Worm (Caenorhabditis elegans): ENCODE measurements around the gene ZK470.6.

ZK470.6 gene

ce11 chrX:4153343-4153742, 24.0 kb downstream of the ZK470.6 start, which contains the start of gene nck-1:
TSS of gene nck-1 (minus strand) at chrX:4153443.
- no peak for TF ChIP-seq ztf-1 (GFP tag; conservative IDR thresholded peaks at IDR 0.05)
- TF ChIP-seq nhr-11 (tag; optimal IDR thresholded peaks at IDR 0.05): no peak
- no peak for TF ChIP-seq ztf-11 (tag; optimal IDR thresholded peaks at IDR 0.05)
- TF ChIP-seq nhr-10 (tag; optimal IDR thresholded peaks at IDR 0.05): no peak
- TF ChIP-seq nhr-21 (tag; optimal IDR thresholded peaks at IDR 0.05): no peak

ce11 chrX:4151206-4151605, 26.1 kb downstream of the ZK470.6 start:
- TF ChIP-seq R02D3.7 (tag; optimal IDR thresholded peaks at IDR 0.05) (no peak), Y55F3AM.14 (GFP tag; optimal IDR thresholded peaks at IDR 0.05) (peak; percentile 13)

DNA sequence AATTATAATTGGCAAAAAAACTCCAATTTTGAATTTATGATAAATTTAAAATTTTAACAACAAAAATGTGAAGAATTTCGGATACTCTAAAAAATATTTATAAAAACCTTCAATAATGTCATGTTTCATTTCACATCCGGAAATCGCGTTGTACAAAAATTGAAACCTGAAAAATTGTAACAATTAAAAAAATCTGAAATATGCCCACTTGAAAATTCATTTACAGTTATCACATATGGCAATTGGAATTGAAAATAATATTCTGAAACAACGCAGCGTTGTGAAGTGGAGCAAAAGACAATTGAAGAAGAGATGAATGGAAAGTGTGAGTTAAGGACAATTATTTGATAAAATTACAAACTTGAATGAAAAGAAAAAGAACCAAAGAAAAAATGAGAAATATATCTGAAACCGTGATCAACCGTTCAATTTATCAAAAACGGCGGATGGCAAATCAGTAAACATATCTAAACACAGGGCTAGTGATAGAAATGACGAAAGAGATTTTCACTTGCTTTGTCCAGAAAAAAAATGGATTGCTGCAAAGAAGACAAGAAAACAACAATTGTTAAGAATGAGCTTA, 28.8 kb downstream of the ZK470.6 start:
- TF ChIP-seq ceh-16 (tag; optimal IDR thresholded peaks at IDR 0.05) (no peak), nhr-10 (tag; optimal IDR thresholded peaks at IDR 0.05) (no peak), ztf-1 (GFP tag; conservative IDR thresholded peaks at IDR 0.05) (no peak), ZK546.5 (tag; optimal IDR thresholded peaks at IDR 0.05) (no peak), sma-9 (GFP tag; optimal IDR thresholded peaks at IDR 0.05) (no peak), sma-9 (tag; optimal IDR thresholded peaks at IDR 0.05) (no peak)

DNA sequence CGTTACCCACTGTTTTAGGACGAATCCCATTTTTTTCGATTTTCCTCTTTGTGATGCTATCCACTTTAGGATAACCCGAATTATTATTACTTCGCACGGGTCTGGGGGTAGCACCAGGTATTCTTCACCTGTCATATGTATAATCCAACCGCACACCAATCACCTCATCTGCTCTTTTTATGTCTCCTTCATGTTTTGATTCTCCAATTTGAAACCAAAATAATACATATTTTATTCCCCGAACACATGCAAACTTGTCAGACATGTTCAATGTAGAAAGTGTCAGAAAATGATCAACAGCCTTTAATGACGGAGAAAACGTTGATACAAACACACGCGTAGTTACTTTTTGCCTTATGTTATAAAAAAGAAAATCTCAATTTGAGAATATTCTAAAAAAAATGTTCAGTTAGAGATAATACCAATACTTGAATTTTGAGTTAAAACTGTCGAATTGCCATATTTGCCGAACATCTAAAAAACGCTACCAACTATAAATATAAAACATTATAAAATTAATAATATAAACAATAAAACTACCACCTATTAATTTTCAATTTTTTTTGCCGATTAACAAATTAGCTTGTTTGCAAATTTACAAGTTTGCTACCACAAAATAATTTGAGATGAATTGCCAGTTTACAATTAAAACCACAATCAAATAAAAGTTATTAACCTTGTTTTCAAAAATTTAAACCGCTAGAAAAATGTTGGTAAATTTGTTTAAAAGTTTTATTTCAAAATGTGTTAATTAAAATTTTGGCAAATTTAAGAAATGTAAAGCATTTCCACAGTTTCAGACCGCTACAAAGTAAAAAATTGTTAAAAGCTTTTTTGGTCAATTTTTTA, 29.5 kb downstream of the ZK470.6 start:
- peak; percentile 25 for TF ChIP-seq F13H6.1 (tag; optimal IDR thresholded peaks at IDR 0.05)
- no peak for TF ChIP-seq nhr-11 (tag; optimal IDR thresholded peaks at IDR 0.05)
- TF ChIP-seq lin-11 (tag; optimal IDR thresholded peaks at IDR 0.05): no peak
- TF ChIP-seq nhr-77 (tag; optimal IDR thresholded peaks at IDR 0.05): no peak
- TF ChIP-seq lin-13 (GFP tag; optimal IDR thresholded peaks at IDR 0.05): peak; percentile 55
- no peak for TF ChIP-seq snpc-4 (tag; optimal IDR thresholded peaks at IDR 0.05)
- no peak for TF ChIP-seq egl-27 (tag; optimal IDR thresholded peaks at IDR 0.05)
- TF ChIP-seq C34F6.9 (tag; optimal IDR thresholded peaks at IDR 0.05): peak; percentile 12
- no peak for TF ChIP-seq unc-62 (GFP tag; optimal IDR thresholded peaks at IDR 0.05)
- TF ChIP-seq gmeb-1 (tag; optimal IDR thresholded peaks at IDR 0.05): no peak
- TF ChIP-seq nhr-237 (tag; optimal IDR thresholded peaks at IDR 0.05): no peak
- peak; percentile 10 for TF ChIP-seq nhr-6 (tag; optimal IDR thresholded peaks at IDR 0.05)
- no peak for TF ChIP-seq ZK546.5 (tag; optimal IDR thresholded peaks at IDR 0.05)
- TF ChIP-seq nhr-10 (tag; optimal IDR thresholded peaks at IDR 0.05): no peak
- TF ChIP-seq lin-39 (tag; optimal IDR thresholded peaks at IDR 0.05): no peak
- TF ChIP-seq nhr-25 (tag; optimal IDR thresholded peaks at IDR 0.05): peak; percentile 71
- no peak for TF ChIP-seq nhr-12 (tag; optimal IDR thresholded peaks at IDR 0.05)
- peak; percentile 67 for TF ChIP-seq ama-1 (optimal IDR thresholded peaks at IDR 0.05)
- no peak for TF ChIP-seq ztf-11 (tag; optimal IDR thresholded peaks at IDR 0.05)
- no peak for TF ChIP-seq unc-39 (tag; optimal IDR thresholded peaks at IDR 0.05)
- TF ChIP-seq nhr-23 (tag; optimal IDR thresholded peaks at IDR 0.05): no peak
- TF ChIP-seq zag-1 (tag; optimal IDR thresholded peaks at IDR 0.05): no peak
- TF ChIP-seq alr-1 (tag; optimal IDR thresholded peaks at IDR 0.05): no peak
- peak; percentile 51 for TF ChIP-seq crh-2 (tag; optimal IDR thresholded peaks at IDR 0.05)
- no peak for TF ChIP-seq Y55F3AM.14 (GFP tag; optimal IDR thresholded peaks at IDR 0.05)
- TF ChIP-seq aly-2 (tag; optimal IDR thresholded peaks at IDR 0.05): no peak
- TF ChIP-seq elt-1 (tag; optimal IDR thresholded peaks at IDR 0.05): no peak
- TF ChIP-seq blmp-1 (tag; optimal IDR thresholded peaks at IDR 0.05; ENCODE audit: insufficient read depth): peak; percentile 22
- no peak for TF ChIP-seq sma-9 (GFP tag; optimal IDR thresholded peaks at IDR 0.05)
- no peak for TF ChIP-seq sma-9 (tag; optimal IDR thresholded peaks at IDR 0.05)
- no peak for TF ChIP-seq mdl-1 (tag; optimal IDR thresholded peaks at IDR 0.05)
- TF ChIP-seq lsy-2 (tag; optimal IDR thresholded peaks at IDR 0.05): peak; percentile 0 to 55
- TF ChIP-seq nhr-21 (tag; optimal IDR thresholded peaks at IDR 0.05): peak; percentile 46
- TF ChIP-seq sma-3 (GFP tag; optimal IDR thresholded peaks at IDR 0.05): peak; percentile 48
- no peak for TF ChIP-seq peb-1 (tag; optimal IDR thresholded peaks at IDR 0.05)
- TF ChIP-seq nhr-129 (tag; optimal IDR thresholded peaks at IDR 0.05): peak; percentile 33
- no peak for TF ChIP-seq mbf-1 (tag; optimal IDR thresholded peaks at IDR 0.05)
- no peak for TF ChIP-seq R02D3.7 (tag; optimal IDR thresholded peaks at IDR 0.05)
- no peak for TF ChIP-seq ztf-1 (GFP tag; conservative IDR thresholded peaks at IDR 0.05)
- no peak for TF ChIP-seq unc-55 (GFP tag; optimal IDR thresholded peaks at IDR 0.05)
- TF ChIP-seq elt-3 (tag; optimal IDR thresholded peaks at IDR 0.05): no peak
- no peak for TF ChIP-seq skn-1 (tag; optimal IDR thresholded peaks at IDR 0.05)
- no peak for TF ChIP-seq ceh-16 (tag; optimal IDR thresholded peaks at IDR 0.05)
- no peak for TF ChIP-seq mab-5 (tag; optimal IDR thresholded peaks at IDR 0.05)
- peak; percentile 93 for TF ChIP-seq ztf-4 (tag; optimal IDR thresholded peaks at IDR 0.05)
